Worm (Caenorhabditis elegans): ENCODE measurements around the gene T01C3.11.

T01C3.11 gene

DNA sequence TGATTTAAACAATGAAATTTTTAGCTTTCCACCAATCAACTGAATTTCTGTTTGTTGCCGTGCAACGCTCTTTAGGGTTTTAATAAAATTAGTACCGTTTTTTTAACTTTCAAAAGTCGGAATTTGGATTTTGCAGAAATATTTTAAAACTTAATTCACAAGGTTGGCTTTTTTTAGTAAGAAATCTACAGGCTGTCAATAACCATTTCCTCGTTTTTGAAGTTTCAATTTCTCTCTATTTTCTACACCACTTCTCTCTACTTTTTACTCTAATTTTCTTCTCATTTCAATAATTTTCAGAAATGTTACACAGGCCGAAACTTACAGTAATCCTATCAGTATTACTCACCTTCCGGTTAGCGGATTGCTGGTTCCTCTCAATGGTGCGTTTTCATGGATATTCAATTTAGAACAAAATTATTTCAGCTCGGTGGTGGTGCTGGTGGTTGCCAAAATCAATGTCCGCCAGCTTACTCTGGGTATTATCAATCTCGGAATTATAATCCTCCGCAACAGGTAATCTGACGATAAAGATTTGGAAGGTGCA lies 21.1 kb upstream of the T01C3.11 start, which contains the start of the genes grd-12 and F02D8.1:
TSS of gene grd-12 (plus strand) at position 301 of the 547 bp plus-strand sequence.
TSS of gene F02D8.1 (minus strand) at position 497 of the 547 bp plus-strand sequence.
- TF ChIP-seq egl-43 (GFP tag; IDR thresholded peaks at IDR 0.05) = no peak
- TF ChIP-seq hlh-30 (tag; optimal IDR thresholded peaks at IDR 0.05; ENCODE audit: insufficient read depth) = no peak
- no peak for TF ChIP-seq hif-1 (tag; optimal IDR thresholded peaks at IDR 0.05)
- no peak for TF ChIP-seq zfp-2 (tag; optimal IDR thresholded peaks at IDR 0.05)
- TF ChIP-seq mxl-2 (GFP tag; conservative IDR thresholded peaks at IDR 0.05) = no peak
- TF ChIP-seq F44E2.7 (GFP tag; IDR thresholded peaks at IDR 0.05) = no peak
- TF ChIP-seq vab-7 (GFP tag; IDR thresholded peaks at IDR 0.05) = no peak
- no peak for TF ChIP-seq nhr-28 (tag; optimal IDR thresholded peaks at IDR 0.05)
- TF ChIP-seq mdt-29 (GFP tag; IDR thresholded peaks at IDR 0.05) = no peak
- TF ChIP-seq snpc-4 (tag; optimal IDR thresholded peaks at IDR 0.05) = no peak
- no peak for TF ChIP-seq mxl-3 (GFP tag; optimal IDR thresholded peaks at IDR 0.05)
- no peak for TF ChIP-seq mdl-1 (tag; optimal IDR thresholded peaks at IDR 0.05)
- TF ChIP-seq ama-1 (optimal IDR thresholded peaks at IDR 0.05) = no peak

DNA sequence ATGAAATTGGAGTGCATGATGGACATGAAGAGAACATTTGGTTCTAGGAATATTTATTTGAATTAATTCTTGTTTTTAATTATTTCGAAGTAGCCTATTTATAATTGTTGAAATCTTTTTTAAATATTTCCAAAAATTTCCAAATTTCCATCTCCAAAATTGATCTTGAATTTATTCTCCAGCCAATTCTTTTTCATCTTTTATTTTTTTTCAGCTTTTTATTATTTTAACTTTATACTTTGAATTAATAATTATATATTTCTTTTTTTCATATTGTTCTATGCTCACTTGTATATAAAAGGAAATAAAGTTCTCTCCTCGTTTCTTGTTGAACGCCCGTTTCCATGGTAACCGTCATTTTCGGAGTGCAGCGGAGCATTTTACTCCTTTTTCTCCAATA lies 19.4 kb upstream of the T01C3.11 start, which contains the start of gene xbx-1:
TSS of gene xbx-1 (plus strand) at position 301 of the 400 bp plus-strand sequence.
- no peak for TF ChIP-seq ztf-7 (tag; optimal IDR thresholded peaks at IDR 0.05)
- no peak for TF ChIP-seq snpc-4 (tag; optimal IDR thresholded peaks at IDR 0.05)
- no peak for TF ChIP-seq Y105C5A.15 (GFP tag; IDR thresholded peaks at IDR 0.05)
- no peak for TF ChIP-seq spr-1 (tag; optimal IDR thresholded peaks at IDR 0.05)
- no peak for TF ChIP-seq hlh-11 (tag; optimal IDR thresholded peaks at IDR 0.05)
- no peak for TF ChIP-seq F49E8.2 (tag; optimal IDR thresholded peaks at IDR 0.05; ENCODE audit: borderline replicate concordance)
- no peak for TF ChIP-seq fkh-10 (GFP tag; optimal IDR thresholded peaks at IDR 0.05)
- no peak for TF ChIP-seq hlh-30 (tag; optimal IDR thresholded peaks at IDR 0.05; ENCODE audit: insufficient read depth)
- TF ChIP-seq ceh-20 (GFP tag; IDR thresholded peaks at IDR 0.05) = no peak
- TF ChIP-seq lin-29 (GFP tag; IDR thresholded peaks at IDR 0.05) = no peak
- TF ChIP-seq rbr-2 (tag; optimal IDR thresholded peaks at IDR 0.05) = no peak
- no peak for TF ChIP-seq fos-1 (tag; optimal IDR thresholded peaks at IDR 0.05)
- no peak for TF ChIP-seq mdt-29 (GFP tag; IDR thresholded peaks at IDR 0.05)
- no peak for TF ChIP-seq madf-5 (GFP tag; IDR thresholded peaks at IDR 0.05)
- no peak for TF ChIP-seq zag-1 (tag; optimal IDR thresholded peaks at IDR 0.05)
- TF ChIP-seq nhr-25 (tag; optimal IDR thresholded peaks at IDR 0.05; ENCODE audit: borderline replicate concordance, insufficient read depth) = no peak
- no peak for TF ChIP-seq set-16 (GFP tag; IDR thresholded peaks at IDR 0.05)
- TF ChIP-seq skn-1 (tag; optimal IDR thresholded peaks at IDR 0.05) = no peak

DNA sequence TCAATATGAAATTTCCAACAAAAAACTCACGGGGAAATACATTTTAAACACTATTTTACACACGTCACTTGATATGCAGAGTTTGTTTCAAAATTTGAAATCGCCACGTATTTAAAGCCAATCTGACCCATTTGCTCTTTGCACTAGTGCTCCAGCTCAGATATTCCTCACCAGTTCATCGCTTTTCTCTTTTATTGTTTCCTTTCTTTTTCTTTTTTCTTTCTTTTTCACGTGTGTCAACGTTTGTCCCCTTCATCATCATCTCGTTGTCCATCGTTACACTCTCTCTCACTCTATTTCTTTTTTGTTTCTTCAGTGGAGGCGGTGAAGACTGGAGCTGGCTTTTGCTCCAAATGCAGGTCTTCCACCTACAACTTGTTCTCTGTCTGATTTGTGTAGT lies 14.7 kb upstream of the T01C3.11 start, which contains the start of gene F02D8.4:
TSS of gene F02D8.4 (plus strand) at position 301 of the 400 bp plus-strand sequence.
- TF ChIP-seq ztf-11 (tag; optimal IDR thresholded peaks at IDR 0.05) (no peak), Y5F2A.4 (GFP tag; optimal IDR thresholded peaks at IDR 0.05) (no peak), unc-62 (GFP tag; optimal IDR thresholded peaks at IDR 0.05 in 1 of 2) (peak in 1 of 2 experiments; percentile 26), unc-62 (tag; optimal IDR thresholded peaks at IDR 0.05) (no peak)

DNA sequence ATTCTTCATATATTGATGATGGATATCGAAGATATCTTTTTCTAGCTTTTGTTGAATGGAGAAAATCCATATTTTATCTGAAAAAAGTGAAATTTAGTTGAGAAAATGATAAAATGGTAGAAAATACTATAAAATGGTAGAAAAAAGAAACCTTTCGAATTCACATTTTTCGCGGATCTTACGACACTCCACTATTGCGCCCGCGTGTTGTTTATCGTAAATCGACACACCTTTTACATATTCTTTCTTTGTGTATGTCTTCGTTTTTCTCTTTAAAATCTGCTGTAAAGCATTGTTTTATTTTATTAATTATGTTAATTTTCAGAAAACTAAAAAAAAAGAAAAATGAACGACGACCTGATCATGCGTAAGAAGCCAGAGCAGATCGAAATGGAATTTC lies 8.5 kb upstream of the T01C3.11 start, which contains the start of the genes cdt-2 and T01C3.2:
TSS of gene cdt-2 (minus strand) at position 284 of the 400 bp plus-strand sequence.
TSS of gene T01C3.2 (plus strand) at position 326 of the 400 bp plus-strand sequence.
- TF ChIP-seq Y48G9A.11 (GFP tag; IDR thresholded peaks at IDR 0.05) = peak; percentile 93
- peak; percentile 48 for TF ChIP-seq lin-38 (GFP tag; IDR thresholded peaks at IDR 0.05)
- peak; percentile 31 for TF ChIP-seq dve-1 (tag; optimal IDR thresholded peaks at IDR 0.05; ENCODE audit: insufficient read depth)
- peak; percentile 51 for TF ChIP-seq mes-2 (tag; optimal IDR thresholded peaks at IDR 0.05; ENCODE audit: poor library complexity, severe bottlenecking)
- TF ChIP-seq lin-29 (GFP tag; IDR thresholded peaks at IDR 0.05) = no peak
- TF ChIP-seq lsy-2 (tag; optimal IDR thresholded peaks at IDR 0.05) = peak in 1 of 2 experiments; percentile 58
- no peak for TF ChIP-seq dmd-6 (GFP tag; IDR thresholded peaks at IDR 0.05)
- TF ChIP-seq nhr-28 (tag; optimal IDR thresholded peaks at IDR 0.05) = no peak
- TF ChIP-seq unc-39 (tag; optimal IDR thresholded peaks at IDR 0.05) = no peak
- no peak for TF ChIP-seq daf-16 (GFP tag; optimal IDR thresholded peaks at IDR 0.05)
- TF ChIP-seq daf-16 (tag; optimal IDR thresholded peaks at IDR 0.05) = peak; percentile 32
- no peak for TF ChIP-seq mdl-1 (tag; optimal IDR thresholded peaks at IDR 0.05)
- no peak for TF ChIP-seq madf-5 (GFP tag; IDR thresholded peaks at IDR 0.05)
- TF ChIP-seq dpl-1 (GFP tag; optimal IDR thresholded peaks at IDR 0.05) = peak; percentile 83
- peak; percentile 70 for TF ChIP-seq R02D3.7 (tag; optimal IDR thresholded peaks at IDR 0.05)
- peak; percentile 95 for TF ChIP-seq T20F7.1 (GFP tag; optimal IDR thresholded peaks at IDR 0.05)
- TF ChIP-seq nhr-25 (tag; optimal IDR thresholded peaks at IDR 0.05; ENCODE audit: borderline replicate concordance, insufficient read depth) = no peak
- TF ChIP-seq spr-3 (GFP tag; optimal IDR thresholded peaks at IDR 0.05) = no peak
- TF ChIP-seq Y5F2A.4 (GFP tag; optimal IDR thresholded peaks at IDR 0.05) = no peak
- TF ChIP-seq egl-43 (GFP tag; IDR thresholded peaks at IDR 0.05) = no peak
- TF ChIP-seq ztf-7 (tag; optimal IDR thresholded peaks at IDR 0.05) = no peak
